Fruit fly (Drosophila melanogaster): ENCODE results near the gene CG8611.

The CG8611 gene

DNA sequence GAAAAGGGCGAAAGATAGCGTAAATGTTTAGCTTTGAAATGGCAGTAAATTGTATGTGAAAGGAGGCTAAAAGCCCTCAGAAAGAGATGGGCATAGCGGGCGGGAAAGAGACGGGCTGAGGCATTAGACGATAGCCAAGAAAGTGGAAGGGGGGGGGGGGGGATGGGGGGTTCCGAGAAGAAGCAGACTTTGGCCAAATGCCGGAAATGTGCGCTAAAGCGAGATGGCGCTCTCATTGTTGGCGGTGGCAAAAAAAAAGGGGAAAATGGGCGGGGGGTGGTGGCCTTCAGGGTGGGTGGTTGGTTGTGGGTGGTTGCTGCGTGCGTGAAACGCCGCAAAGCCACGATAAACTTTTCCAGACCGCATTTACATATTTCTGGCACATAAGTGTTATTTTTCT is 39.0 kb downstream of the CG8611 start:
- no peak for TF ChIP-seq insv (optimal IDR thresholded peaks at IDR 0.05)
- no peak for TF ChIP-seq Myc (optimal IDR thresholded peaks at IDR 0.05)
- no peak for TF ChIP-seq Sin3A (optimal IDR thresholded peaks at IDR 0.05)
- TF ChIP-seq psq (optimal IDR thresholded peaks at IDR 0.05): no peak
- TF ChIP-seq h (optimal IDR thresholded peaks at IDR 0.05): no peak
- no peak for TF ChIP-seq ttk (optimal IDR thresholded peaks at IDR 0.05)

- TF ChIP-seq ttk (optimal IDR thresholded peaks at IDR 0.05) (no peak), insv (optimal IDR thresholded peaks at IDR 0.05) (no peak), Myc (optimal IDR thresholded peaks at IDR 0.05) (no peak), h (optimal IDR thresholded peaks at IDR 0.05) (no peak), Sin3A (optimal IDR thresholded peaks at IDR 0.05) (no peak), psq (optimal IDR thresholded peaks at IDR 0.05) (no peak)
These were observed 42.5 kb downstream of the CG8611 start for dm6 chrX:17379430-17379829.

DNA sequence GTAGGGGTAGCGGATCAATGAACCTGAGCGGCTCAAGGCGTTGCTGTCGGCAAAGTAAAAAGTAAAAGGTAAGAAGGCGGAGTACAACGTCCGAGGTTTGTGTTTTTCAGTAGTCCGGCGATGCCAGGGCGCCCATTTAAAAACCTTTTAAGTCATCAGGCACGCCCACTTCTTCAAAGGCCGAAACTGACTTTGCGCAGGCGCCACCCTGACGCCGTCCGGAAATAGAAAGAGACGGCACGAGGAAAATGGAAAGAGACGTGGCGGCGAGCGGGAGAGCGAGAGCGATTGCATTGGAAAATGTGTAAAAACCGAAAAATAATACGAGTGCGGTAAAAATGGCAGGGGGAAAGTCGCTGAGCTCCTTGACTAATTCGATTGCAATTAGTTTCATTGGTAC is 53.4 kb downstream of the CG8611 start:
- no peak for TF ChIP-seq h (optimal IDR thresholded peaks at IDR 0.05)
- TF ChIP-seq ttk (optimal IDR thresholded peaks at IDR 0.05): no peak
- no peak for TF ChIP-seq psq (optimal IDR thresholded peaks at IDR 0.05)
- no peak for TF ChIP-seq Myc (optimal IDR thresholded peaks at IDR 0.05)
- no peak for TF ChIP-seq insv (optimal IDR thresholded peaks at IDR 0.05)
- no peak for TF ChIP-seq Sin3A (optimal IDR thresholded peaks at IDR 0.05)
